Worm (Caenorhabditis elegans) whole organism, late embryonic: ENCODE data around the gene F58A6.5.
A peak's percentile ranks its signal among the peaks of the same experiment; 100 is the strongest.

Source experiments
- K02D7.2 ChIP-seq: sonication (generic microtip); optimal IDR thresholded peaks from 2 replicates; lab custom pipeline; 2017; ENCODE audit warnings: mild to moderate bottlenecking, missing genetic modification characterization, missing compliant biosample characterization
- T23F11.4 ChIP-seq: fragments of 200-800 bp; sonication (Bioruptor generic); optimal IDR thresholded peaks from 2 replicates; lab custom pipeline; 2018; ENCODE audit warnings: mild to moderate bottlenecking, missing genetic modification characterization, missing compliant biosample characterization
- Y22D7AL.16 ChIP-seq: sonication (generic microtip); optimal IDR thresholded peaks from 2 replicates; lab custom pipeline; 2016; ENCODE audit warnings: missing genetic modification characterization, missing compliant biosample characterization
- ahr-1 ChIP-seq: sonication (generic microtip); optimal IDR thresholded peaks from 2 replicates; lab custom pipeline; 2016; ENCODE audit warnings: missing genetic modification characterization, missing compliant biosample characterization
- ama-1 ChIP-seq: fragments of 150-350 bp; optimal IDR thresholded peaks from 2 replicates; lab custom pipeline; 2014
- ceh-18 ChIP-seq: sonication (generic microtip); optimal IDR thresholded peaks from 2 replicates; lab custom pipeline; 2016; ENCODE audit warnings: missing genetic modification characterization, missing compliant biosample characterization
- ceh-2 ChIP-seq: sonication (generic microtip); optimal IDR thresholded peaks from 2 replicates; lab custom pipeline; 2016; ENCODE audit warnings: missing genotype, missing genetic modification characterization, missing compliant biosample characterization
- ceh-22 ChIP-seq: sonication (generic microtip); optimal IDR thresholded peaks from 2 replicates; lab custom pipeline; 2017; ENCODE audit warnings: missing biosample characterization, missing genetic modification characterization
- ceh-30 ChIP-seq: fragments of 150-350 bp; optimal IDR thresholded peaks from 2 replicates; lab custom pipeline; 2014; ENCODE audit warnings: missing biosample characterization, missing genetic modification characterization
- ceh-31 ChIP-seq: sonication (generic microtip); optimal IDR thresholded peaks from 2 replicates; lab custom pipeline; 2016; ENCODE audit warnings: missing genetic modification characterization, missing compliant biosample characterization
- ceh-34 ChIP-seq: sonication (generic microtip); optimal IDR thresholded peaks from 2 replicates; lab custom pipeline; 2016; ENCODE audit warnings: mild to moderate bottlenecking, missing genetic modification characterization, missing compliant biosample characterization
- ceh-45 ChIP-seq: fragments of 200-800 bp; sonication (Bioruptor generic); IDR thresholded peaks from 2 replicates; pipeline ENCODE4 v1.3.6; 2022; ENCODE audit warnings: missing genetic modification reagents, missing genetic modification characterization, missing compliant biosample characterization
- ceh-6 ChIP-seq: fragments of 200-800 bp; sonication (Bioruptor generic); optimal IDR thresholded peaks from 2 replicates; lab custom pipeline; 2018; ENCODE audit warnings: mild to moderate bottlenecking, missing genetic modification characterization, missing compliant biosample characterization
- ceh-9 ChIP-seq: sonication (generic microtip); optimal IDR thresholded peaks from 2 replicates; lab custom pipeline; 2016; ENCODE audit warnings: mild to moderate bottlenecking, missing genetic modification characterization, inconsistent platforms, missing compliant biosample characterization
- dmd-4 ChIP-seq: sonication (generic microtip); optimal IDR thresholded peaks from 2 replicates; lab custom pipeline; 2016; ENCODE audit warnings: borderline replicate concordance, missing genetic modification characterization, missing compliant biosample characterization
- dve-1 ChIP-seq: sonication (generic microtip); optimal IDR thresholded peaks from 2 replicates; lab custom pipeline; 2017; ENCODE audit warnings: antibody characterized with exemption, mild to moderate bottlenecking, missing genetic modification characterization, missing compliant biosample characterization
- elt-2 ChIP-seq: sonication (generic microtip); optimal IDR thresholded peaks from 2 replicates; lab custom pipeline; 2016; ENCODE audit warnings: missing genetic modification reagents, missing genetic modification characterization, missing compliant biosample characterization
- elt-4 ChIP-seq: sonication (generic microtip); optimal IDR thresholded peaks from 2 replicates; lab custom pipeline; 2016; ENCODE audit warnings: missing genetic modification characterization, missing compliant biosample characterization
- ets-4 ChIP-seq: sonication (generic microtip); optimal IDR thresholded peaks from 2 replicates; lab custom pipeline; 2016; ENCODE audit warnings: missing genetic modification characterization, missing compliant biosample characterization
- hlh-13 ChIP-seq: fragments of 200-800 bp; sonication (Bioruptor generic); optimal IDR thresholded peaks from 2 replicates; lab custom pipeline; 2018; ENCODE audit warnings: mild to moderate bottlenecking, missing genetic modification characterization, missing compliant biosample characterization
- hlh-30 ChIP-seq: sonication (generic microtip); optimal IDR thresholded peaks from 2 replicates; lab custom pipeline; 2017; ENCODE audit warnings: antibody characterized with exemption, missing genetic modification characterization, missing compliant biosample characterization; ENCODE audit not compliant: insufficient read depth
- hlh-6 ChIP-seq: sonication (generic microtip); optimal IDR thresholded peaks from 2 replicates; lab custom pipeline; 2016; ENCODE audit warnings: missing genotype, missing genetic modification characterization, missing compliant biosample characterization
- hlh-8 ChIP-seq: sonication (generic microtip); optimal IDR thresholded peaks from 2 replicates; lab custom pipeline; 2016; ENCODE audit warnings: missing genotype, missing genetic modification characterization, missing compliant biosample characterization
- lim-6 ChIP-seq: sonication (generic microtip); optimal IDR thresholded peaks from 2 replicates; lab custom pipeline; 2016; ENCODE audit warnings: missing genetic modification characterization, missing compliant biosample characterization
- lin-11 ChIP-seq: fragments of 200-800 bp; sonication (Bioruptor generic); optimal IDR thresholded peaks from 2 replicates; lab custom pipeline; 2018; ENCODE audit warnings: mild to moderate bottlenecking, missing genetic modification characterization, missing compliant biosample characterization
- nfya-1 ChIP-seq: sonication (generic microtip); optimal IDR thresholded peaks from 2 replicates; lab custom pipeline; 2017; ENCODE audit warnings: missing genetic modification characterization, mild to moderate bottlenecking, missing compliant biosample characterization, antibody characterized with exemption, moderate library complexity
- nhr-11 ChIP-seq: fragments of 150-350 bp; optimal IDR thresholded peaks from 2 replicates; lab custom pipeline; 2014; ENCODE audit warnings: missing biosample characterization, missing genetic modification characterization
- nhr-232 ChIP-seq: sonication (generic microtip); optimal IDR thresholded peaks from 2 replicates; lab custom pipeline; 2016; ENCODE audit warnings: missing genetic modification characterization, missing compliant biosample characterization
- odd-2 ChIP-seq: sonication (generic microtip); optimal IDR thresholded peaks from 2 replicates; lab custom pipeline; 2017; ENCODE audit warnings: antibody characterized with exemption, mild to moderate bottlenecking, missing genetic modification characterization, missing compliant biosample characterization
- pat-9 ChIP-seq: fragments of 200-800 bp; sonication (Bioruptor generic); optimal IDR thresholded peaks from 2 replicates; lab custom pipeline; 2018; ENCODE audit warnings: mild to moderate bottlenecking, missing genetic modification characterization, moderate library complexity, missing compliant biosample characterization
- pax-1 ChIP-seq: fragments of 150-350 bp; optimal IDR thresholded peaks from 2 replicates; lab custom pipeline; 2014; ENCODE audit warnings: missing biosample characterization, missing genetic modification characterization
- pha-2 ChIP-seq: sonication (generic microtip); optimal IDR thresholded peaks from 2 replicates; lab custom pipeline; 2017; ENCODE audit warnings: mild to moderate bottlenecking, missing genetic modification characterization, missing compliant biosample characterization
- pha-4 ChIP-seq: fragments of 150-350 bp; optimal IDR thresholded peaks from 2 replicates; lab custom pipeline; 2018; ENCODE audit warnings: missing biosample characterization, missing genetic modification reagents, missing genetic modification characterization
- pqm-1 ChIP-seq: sonication (generic microtip); optimal IDR thresholded peaks from 2 replicates; lab custom pipeline; 2016; ENCODE audit warnings: missing genetic modification characterization, missing compliant biosample characterization
- sdc-2 ChIP-seq: sonication (generic microtip); optimal IDR thresholded peaks from 2 replicates; lab custom pipeline; 2016; ENCODE audit warnings: missing genotype, missing genetic modification characterization, missing compliant biosample characterization
- tbx-7 ChIP-seq: sonication (generic microtip); optimal IDR thresholded peaks from 2 replicates; lab custom pipeline; 2016; ENCODE audit warnings: missing genotype, missing genetic modification characterization, missing compliant biosample characterization
- ttx-3 ChIP-seq: sonication (generic microtip); optimal IDR thresholded peaks from 2 replicates; lab custom pipeline; 2016; ENCODE audit warnings: missing genetic modification reagents, missing genetic modification characterization, missing compliant biosample characterization
- unc-42 ChIP-seq: sonication (generic microtip); optimal IDR thresholded peaks from 2 replicates; lab custom pipeline; 2016; ENCODE audit warnings: missing genotype, missing genetic modification characterization, missing compliant biosample characterization
- unc-55 ChIP-seq: sonication (generic microtip); optimal IDR thresholded peaks from 2 replicates; lab custom pipeline; 2017; ENCODE audit warnings: missing biosample characterization, missing genetic modification reagents, missing genetic modification characterization
- unc-86 ChIP-seq: sonication (generic microtip); optimal IDR thresholded peaks from 2 replicates; lab custom pipeline; 2016; ENCODE audit warnings: missing genetic modification characterization, missing compliant biosample characterization
- zip-5 ChIP-seq: sonication (generic microtip); optimal IDR thresholded peaks from 2 replicates; lab custom pipeline; 2016; ENCODE audit warnings: missing genetic modification characterization, missing compliant biosample characterization
- ztf-16 ChIP-seq: sonication (generic microtip); optimal IDR thresholded peaks from 2 replicates; lab custom pipeline; 2017; ENCODE audit warnings: missing genetic modification characterization, missing compliant biosample characterization

The F58A6.5 gene

ce11 chrII:5154540-5154939 is 6.3 kb upstream of the F58A6.5 start, which contains the start of gene srb-12:
srb-12 (minus strand) TSS chrII:5154640.
- TF ChIP-seq unc-42 (no peak), ceh-34 (tag; lab: Kevin White, UChicago) (no peak), pha-4 (no peak), odd-2 (tag; lab: Kevin White, UChicago) (no peak), zip-5 (no peak), ttx-3 (no peak), ceh-22 (no peak), ceh-6 (GFP tag; lab: Kevin White, UChicago) (no peak), ets-4 (tag; lab: Kevin White, UChicago) (no peak), elt-4 (tag; lab: Kevin White, UChicago) (no peak)

ce11 chrII:5150829-5151228 is 2.6 kb upstream of the F58A6.5 start, which contains the start of gene srb-16:
srb-16 (minus strand) TSS chrII:5150929.
- TF ChIP-seq ceh-30 (tag; lab: Kevin White, UChicago) = no peak
- TF ChIP-seq elt-2 = no peak
- TF ChIP-seq pat-9 (tag; lab: Kevin White, UChicago) = no peak
- no peak for TF ChIP-seq Y22D7AL.16
- no peak for TF ChIP-seq unc-55
- TF ChIP-seq nfya-1 (tag; lab: Kevin White, UChicago) = no peak
- TF ChIP-seq pha-2 (tag; lab: Kevin White, UChicago) = no peak
- no peak for TF ChIP-seq hlh-8 (tag; lab: Kevin White, UChicago)
- TF ChIP-seq sdc-2 = no peak
- TF ChIP-seq hlh-30 (tag; lab: Kevin White, UChicago) = no peak
- TF ChIP-seq zip-5 = no peak
- TF ChIP-seq pqm-1 = no peak
- TF ChIP-seq dmd-4 (tag; lab: Kevin White, UChicago) = no peak
- no peak for TF ChIP-seq hlh-13 (GFP tag; lab: Kevin White, UChicago)
- no peak for TF ChIP-seq odd-2 (tag; lab: Kevin White, UChicago)
- TF ChIP-seq ceh-9 = no peak
- no peak for TF ChIP-seq nhr-11 (tag; lab: Kevin White, UChicago)
- TF ChIP-seq ceh-2 (tag; lab: Kevin White, UChicago) = no peak
- TF ChIP-seq ahr-1 = no peak
- TF ChIP-seq, all 69 proteins: peak for 0

- TF ChIP-seq ceh-2 (tag; lab: Kevin White, UChicago) (no peak), unc-86 (no peak), ceh-18 (tag; lab: Kevin White, UChicago) (no peak), tbx-7 (tag; lab: Kevin White, UChicago) (no peak), ceh-9 (no peak), ceh-22 (no peak), dmd-4 (tag; lab: Kevin White, UChicago) (no peak), T23F11.4 (no peak), pax-1 (tag; lab: Kevin White, UChicago) (no peak), pat-9 (tag; lab: Kevin White, UChicago) (no peak)
- TF ChIP-seq, all 69 proteins: peak for 0
These were observed 5.6 kb downstream of the F58A6.5 start, which contains the start of gene F58A6.1 for ce11 chrII:5142619-5143018. F58A6.1 (plus strand) TSS chrII:5142919.

ce11 chrII:5141945-5142514 is 6.2 kb downstream of the F58A6.5 start, which contains the start of gene nas-29:
nas-29 (minus strand) TSS chrII:5142036.
- peak; percentile 65 for TF ChIP-seq elt-2
- TF ChIP-seq ceh-34 (tag; lab: Kevin White, UChicago) = no peak

- TF ChIP-seq ama-1 (lab: Kevin White, UChicago) = no peak
- no peak for TF ChIP-seq sdc-2
- TF ChIP-seq dve-1 (tag; lab: Kevin White, UChicago) = no peak
- TF ChIP-seq hlh-13 (GFP tag; lab: Kevin White, UChicago) = no peak
- TF ChIP-seq ceh-31 = no peak
- no peak for TF ChIP-seq hlh-6 (tag; lab: Kevin White, UChicago)
- no peak for TF ChIP-seq ceh-45 (GFP tag; lab: Robert Waterston, UW)
- no peak for TF ChIP-seq lin-11 (tag; lab: Kevin White, UChicago)
- no peak for TF ChIP-seq ztf-16
- no peak for TF ChIP-seq dmd-4 (tag; lab: Kevin White, UChicago)
- no peak for TF ChIP-seq lim-6 (tag; lab: Kevin White, UChicago)
- TF ChIP-seq nhr-232 (tag; lab: Kevin White, UChicago) = no peak
- no peak for TF ChIP-seq ceh-22
- TF ChIP-seq tbx-7 (tag; lab: Kevin White, UChicago) = no peak
- TF ChIP-seq nhr-11 (tag; lab: Kevin White, UChicago) = no peak
- TF ChIP-seq pha-2 (tag; lab: Kevin White, UChicago) = no peak
- TF ChIP-seq elt-4 (tag; lab: Kevin White, UChicago) = no peak
- no peak for TF ChIP-seq K02D7.2 (tag; lab: Kevin White, UChicago)
These were observed 11.9 kb downstream of the F58A6.5 start, which contains the start of gene F58A6.2 for ce11 chrII:5136296-5136767. F58A6.2 (plus strand) TSS chrII:5136717.
